Fruit fly (Drosophila melanogaster): Measurements from ENCODE around the gene CG32755.

Gene CG32755

DNA sequence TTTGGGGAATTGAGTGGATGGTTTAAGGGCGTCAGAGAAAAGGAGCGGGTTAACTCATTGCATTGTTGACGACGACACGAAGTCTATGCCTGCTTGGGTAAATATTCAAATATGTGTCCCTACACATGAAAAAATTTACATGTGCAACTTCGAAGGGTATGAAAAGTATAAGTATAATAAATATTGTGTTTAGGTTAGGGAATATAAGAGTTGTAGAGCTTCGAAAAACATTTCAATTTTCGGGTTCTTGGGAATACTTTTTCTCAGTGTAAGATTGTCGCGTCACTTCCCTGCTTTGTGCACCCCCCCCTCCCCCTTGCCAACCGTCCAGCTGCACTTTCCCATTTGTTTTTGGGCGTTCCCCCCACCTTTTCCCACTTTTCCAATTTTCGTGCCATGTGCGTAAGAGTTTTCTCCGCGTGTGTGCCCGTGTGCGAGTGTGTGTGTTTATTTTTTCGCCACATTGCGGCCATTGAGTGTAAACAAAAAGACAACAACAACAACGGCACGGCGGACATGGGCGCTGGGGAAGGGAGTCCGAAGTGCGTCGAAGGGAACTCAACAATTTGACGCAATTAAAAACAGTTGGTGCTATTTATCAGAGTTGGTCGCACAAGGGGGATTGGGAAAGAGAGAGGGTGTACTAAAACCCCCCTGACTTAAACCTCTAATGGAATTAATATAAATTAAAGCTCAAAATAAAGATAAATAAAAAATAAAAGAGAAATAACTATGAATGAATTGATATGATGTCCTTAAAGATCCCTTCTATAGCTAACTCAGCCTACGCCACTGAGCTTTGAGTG lies 20.0 kb downstream of the CG32755 start (continued):
- TF ChIP-seq sens (GFP tag) (peak; percentile 73), CG10267 (tag; optimal IDR thresholded peaks at IDR 0.05) (peak; percentile 14), CG3838 (GFP tag; optimal IDR thresholded peaks at IDR 0.05) (no peak), CG12391 (tag; optimal IDR thresholded peaks at IDR 0.05) (peak; percentile 43), Fer1 (GFP tag; optimal IDR thresholded peaks at IDR 0.05) (peak; percentile 28), CG4328 (GFP tag; optimal IDR thresholded peaks at IDR 0.05) (peak; percentile 37), Hmr (GFP tag; optimal IDR thresholded peaks at IDR 0.05) (peak; percentile 53), zf30C (GFP tag; optimal IDR thresholded peaks at IDR 0.05) (peak; percentile 60), Ada2b (GFP tag; IDR thresholded peaks at IDR 0.05) (0 out of 2 replicates have a peak, but pooled peaks have one; percentile 9), CG32772 (GFP tag; IDR thresholded peaks at IDR 0.05) (peak; percentile 37), Hand (GFP tag; optimal IDR thresholded peaks at IDR 0.05) (peak; percentile 57), BEAF-32 (GFP tag; optimal IDR thresholded peaks at IDR 0.05) (no peak), E2f2 (GFP tag; IDR thresholded peaks at IDR 0.05) (no peak), Sox100B (GFP tag; optimal IDR thresholded peaks at IDR 0.05) (peak; percentile 40), Opbp (GFP tag; IDR thresholded peaks at IDR 0.05; ENCODE audit: partially characterized antibody) (no peak), CG12155 (GFP tag; optimal IDR thresholded peaks at IDR 0.05) (peak; percentile 48), CG7357 (GFP tag; IDR thresholded peaks at IDR 0.05) (peak; percentile 12; the same call in 1 of the 3 replicates), Ets65A (GFP tag) (peak; percentile 59), CG3281 (GFP tag; optimal IDR thresholded peaks at IDR 0.05) (peak; percentile 15), CG2202 (tag; optimal IDR thresholded peaks at IDR 0.05) (peak; percentile 11), CG14667 (GFP tag; IDR thresholded peaks at IDR 0.05) (peak; percentile 45; the same call in 1 of the 2 replicates), pros (GFP tag; optimal IDR thresholded peaks at IDR 0.05) (peak; percentile 9), otp (GFP tag; IDR thresholded peaks at IDR 0.05) (peak; percentile 68), CG9932 (GFP tag; IDR thresholded peaks at IDR 0.05) (peak; percentile 60), CG12236 (GFP tag; optimal IDR thresholded peaks at IDR 0.05) (no peak), CG13123 (GFP tag; optimal IDR thresholded peaks at IDR 0.05) (no peak), prd (optimal IDR thresholded peaks at IDR 0.05) (no peak), prd (GFP tag; IDR thresholded peaks at IDR 0.05) (peak; percentile 58), CrebB (tag; optimal IDR thresholded peaks at IDR 0.05) (no peak), CG8359 (GFP tag; optimal IDR thresholded peaks at IDR 0.05; ENCODE audit: borderline replicate concordance) (no peak), mirr (GFP tag; optimal IDR thresholded peaks at IDR 0.05) (no peak), CG16863 (GFP tag; optimal IDR thresholded peaks at IDR 0.05) (peak; percentile 1), Eip74EF (GFP tag; optimal IDR thresholded peaks at IDR 0.05) (peak in 1 of 2 experiments; percentile 8), bigmax (GFP tag; optimal IDR thresholded peaks at IDR 0.05) (no peak), CG9727 (GFP tag; optimal IDR thresholded peaks at IDR 0.05) (peak; percentile 61), CG17385 (GFP tag; optimal IDR thresholded peaks at IDR 0.05) (peak; percentile 28), zfh2 (GFP tag; optimal IDR thresholded peaks at IDR 0.05) (peak; percentile 3), gem (tag; optimal IDR thresholded peaks at IDR 0.05) (peak; percentile 65), tap (tag; optimal IDR thresholded peaks at IDR 0.05) (no peak), Kr (GFP tag; optimal IDR thresholded peaks at IDR 0.05) (peak; percentile 26), disco-r (GFP tag; optimal IDR thresholded peaks at IDR 0.05) (no peak), CG8765 (GFP tag; IDR thresholded peaks at IDR 0.05) (peak; percentile 6; the same call in 1 of the 2 replicates), chm (GFP tag; IDR thresholded peaks at IDR 0.05) (0 out of 2 replicates have a peak, but pooled peaks have one; percentile 26), pum (GFP tag; optimal IDR thresholded peaks at IDR 0.05) (no peak), Rfx (GFP tag; IDR thresholded peaks at IDR 0.05) (peak; percentile 44), CG4730 (GFP tag; IDR thresholded peaks at IDR 0.05) (peak; percentile 25; the same call in 1 of the 2 replicates), Gsc (GFP tag; IDR thresholded peaks at IDR 0.05) (0 out of 2 replicates have a peak, but pooled peaks have one; percentile 31), Dek (tag; optimal IDR thresholded peaks at IDR 0.05) (peak; percentile 6), mam (GFP tag; optimal IDR thresholded peaks at IDR 0.05) (peak; percentile 7)

All from whole organism, embryonic.